Worm (Caenorhabditis elegans) whole organism, late embryonic: Measurements from ENCODE around the gene smim-14.

Source experiments
- ceh-9 ChIP-seq: sonication (generic microtip); optimal IDR thresholded peaks from 2 replicates; lab custom pipeline; 2016; ENCODE audit warnings: mild to moderate bottlenecking, missing genetic modification characterization, inconsistent platforms, missing compliant biosample characterization
- fax-1 ChIP-seq: sonication (generic microtip); optimal IDR thresholded peaks from 2 replicates; lab custom pipeline; 2016; ENCODE audit warnings: missing genotype, missing genetic modification characterization, missing compliant biosample characterization
- fkh-10 ChIP-seq: fragments of 150-350 bp; optimal IDR thresholded peaks from 2 replicates; lab custom pipeline; 2014; ENCODE audit warnings: missing biosample characterization, missing genetic modification reagents, missing genetic modification characterization
- nfya-1 ChIP-seq: sonication (generic microtip); optimal IDR thresholded peaks from 2 replicates; lab custom pipeline; 2017; ENCODE audit warnings: missing genetic modification characterization, mild to moderate bottlenecking, missing compliant biosample characterization, antibody characterized with exemption, moderate library complexity
- nhr-11 ChIP-seq: fragments of 150-350 bp; optimal IDR thresholded peaks from 2 replicates; lab custom pipeline; 2014; ENCODE audit warnings: missing biosample characterization, missing genetic modification characterization
- pha-4 ChIP-seq: fragments of 150-350 bp; optimal IDR thresholded peaks from 2 replicates; lab custom pipeline; 2018; ENCODE audit warnings: missing biosample characterization, missing genetic modification reagents, missing genetic modification characterization
- sox-2 ChIP-seq: fragments of 200-800 bp; sonication (Bioruptor generic); IDR thresholded peaks from 2 replicates; pipeline ENCODE4 v1.3.6; 2022; ENCODE audit warnings: missing genetic modification reagents, missing genetic modification characterization, missing compliant biosample characterization
- unc-3 ChIP-seq, 2 experiments: fragments of 200-800 bp in 1 of 2; sonication (Bioruptor generic) in 1 of 2; sonication (generic microtip) in 1 of 2; conservative IDR thresholded peaks in 1 of 2; optimal IDR thresholded peaks in 1 of 2; 2 replicates each; pipeline versions ENCODE4 v1.3.6 to Lab custom; 2016 to 2022; ENCODE audit warnings: missing compliant biosample characterization in 2 of 2, missing genetic modification characterization in 2 of 2, missing genetic modification reagents in 1 of 2

DNA sequence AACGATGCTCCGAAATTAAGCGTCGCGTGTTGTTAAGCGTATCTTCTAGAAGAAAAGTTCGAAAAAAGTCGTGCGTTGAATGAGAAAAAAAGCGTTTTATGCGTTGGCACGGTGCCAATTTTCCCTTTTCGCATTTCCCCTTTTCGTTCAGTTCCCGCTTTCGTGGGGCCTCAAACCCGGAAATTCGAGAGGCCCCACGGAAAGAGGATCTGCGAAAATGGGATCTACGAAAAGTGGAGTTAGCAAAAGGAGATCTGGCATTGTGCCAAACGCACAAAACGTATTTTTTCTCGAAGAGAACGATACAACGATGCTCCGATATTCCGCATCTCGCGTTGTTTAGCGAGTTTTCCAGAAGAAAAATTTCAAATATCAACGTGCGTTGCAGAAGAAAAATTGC lies 30.3 kb upstream of the smim-14 start:
- TF ChIP-seq pha-4 (tag; lab: Kevin White, UChicago) (no peak), fkh-10 (no peak), unc-3 (GFP tag; conservative IDR thresholded peaks at IDR 0.05; lab: Robert Waterston, UW) (peak; percentile 96), unc-3 (tag; optimal IDR thresholded peaks at IDR 0.05; lab: Kevin White, UChicago) (peak; percentile 98), sox-2 (GFP tag; lab: Robert Waterston, UW) (peak; percentile 69), ceh-9 (tag; lab: Kevin White, UChicago) (no peak), fax-1 (tag; lab: Kevin White, UChicago) (peak; percentile 99), nhr-11 (tag; lab: Kevin White, UChicago) (no peak), nfya-1 (no peak)
